Fruit fly (Drosophila melanogaster): Measurements from ENCODE around the gene CG32572.
A peak's percentile ranks its signal among the peaks of the same experiment; 100 is the strongest.

Gene CG32572

DNA sequence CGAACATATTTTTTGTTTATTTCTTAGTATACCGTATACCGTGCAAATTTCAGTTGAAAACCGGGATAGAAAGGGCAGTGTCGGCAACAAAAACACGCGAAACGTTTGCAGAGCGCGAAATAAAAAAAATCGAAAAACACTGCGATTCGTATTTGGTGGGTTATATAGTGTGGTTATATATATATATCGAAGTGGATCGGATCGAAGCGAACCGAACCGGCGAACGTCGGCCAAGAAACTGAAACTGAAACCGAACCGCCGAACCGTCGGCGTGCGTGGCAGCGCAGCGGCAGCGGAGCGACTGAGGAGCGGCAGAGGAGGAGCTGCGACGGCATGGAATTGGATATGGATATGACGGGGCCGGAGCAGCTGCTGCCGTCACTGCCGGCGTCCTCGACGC is at the start of gene CG32572, which contains the start of gene CG34325:
TSS of gene CG32572 (plus strand) at position 16 of the 400 bp plus-strand sequence.
TSS of gene CG34325 (minus strand) at position 244 of the 400 bp plus-strand sequence.
- TF ChIP-seq Adf1 (GFP tag; IDR thresholded peaks at IDR 0.05) (peak; percentile 91), CG13894 (tag; optimal IDR thresholded peaks at IDR 0.05) (peak; percentile 2), gcm2 (GFP tag; optimal IDR thresholded peaks at IDR 0.05) (no peak), ci (GFP tag; IDR thresholded peaks at IDR 0.05) (0 out of 3 replicates have a peak, but pooled peaks have one; percentile 16), CG31388 (GFP tag; optimal IDR thresholded peaks at IDR 0.05) (no peak), Deaf1 (tag; optimal IDR thresholded peaks at IDR 0.05) (peak; percentile 73), fu2 (GFP tag; optimal IDR thresholded peaks at IDR 0.05) (no peak), sens (GFP tag) (peak; percentile 17), CG16863 (GFP tag; optimal IDR thresholded peaks at IDR 0.05) (no peak), CG6689 (GFP tag; IDR thresholded peaks at IDR 0.05) (no peak), CG4282 (GFP tag; optimal IDR thresholded peaks at IDR 0.05) (no peak), Med (GFP tag) (peak; percentile 11), org-1 (GFP tag; optimal IDR thresholded peaks at IDR 0.05) (no peak), sug (tag; optimal IDR thresholded peaks at IDR 0.05) (no peak), CG9797 (GFP tag; optimal IDR thresholded peaks at IDR 0.05) (no peak), tup (GFP tag; optimal IDR thresholded peaks at IDR 0.05) (no peak), CG10366 (GFP tag; IDR thresholded peaks at IDR 0.05) (no peak), CG2875 (GFP tag; optimal IDR thresholded peaks at IDR 0.05) (no peak), CG16779 (GFP tag; IDR thresholded peaks at IDR 0.05) (0 out of 2 replicates have a peak, but pooled peaks have one; percentile 8), CG5180 (GFP tag; optimal IDR thresholded peaks at IDR 0.05) (no peak), az2 (GFP tag; optimal IDR thresholded peaks at IDR 0.05) (no peak), tin (GFP tag; optimal IDR thresholded peaks at IDR 0.05) (no peak), CG14050 (GFP tag; IDR thresholded peaks at IDR 0.05) (peak; percentile 54; the same call in 1 of the 3 replicates), usp (GFP tag; optimal IDR thresholded peaks at IDR 0.05) (no peak), CG14710 (tag; optimal IDR thresholded peaks at IDR 0.05) (no peak), esg (GFP tag; conservative IDR thresholded peaks at IDR 0.05) (no peak), CG12219 (GFP tag; optimal IDR thresholded peaks at IDR 0.05) (no peak), bbx (GFP tag; IDR thresholded peaks at IDR 0.05; ENCODE audit: partially characterized antibody) (no peak), zf30C (GFP tag; optimal IDR thresholded peaks at IDR 0.05) (no peak), Dad (GFP tag; optimal IDR thresholded peaks at IDR 0.05) (no peak), CG9609 (GFP tag; optimal IDR thresholded peaks at IDR 0.05) (no peak), klu (GFP tag; IDR thresholded peaks at IDR 0.05) (no peak)

DNA sequence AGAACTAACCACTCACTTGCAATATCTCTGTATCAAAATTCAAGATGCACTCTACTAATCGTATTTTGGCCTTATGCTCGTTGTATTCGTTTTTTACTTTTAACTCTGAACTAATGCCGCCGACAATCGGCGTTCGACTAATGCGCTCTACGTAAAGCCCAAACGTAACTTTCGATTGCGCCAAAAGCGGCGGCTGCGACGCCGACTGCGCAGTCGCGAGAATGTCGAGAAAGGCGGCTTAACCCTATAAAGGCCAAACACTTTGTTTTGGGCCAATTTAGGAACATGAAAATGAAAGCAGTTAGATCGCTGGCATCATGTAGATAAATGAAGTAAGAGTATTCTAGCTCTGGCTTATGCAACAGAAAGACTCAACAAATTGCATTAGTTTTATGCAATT is 48.1 kb upstream of the CG32572 start:
- TF ChIP-seq Adf1 (GFP tag; IDR thresholded peaks at IDR 0.05) (peak; percentile 58; the same call in 1 of the 2 replicates), CG2712 (tag; optimal IDR thresholded peaks at IDR 0.05) (no peak), Doc2 (GFP tag; IDR thresholded peaks at IDR 0.05) (no peak), pum (GFP tag; optimal IDR thresholded peaks at IDR 0.05) (no peak), Ptx1 (GFP tag; IDR thresholded peaks at IDR 0.05) (no peak), Ssrp (tag; optimal IDR thresholded peaks at IDR 0.05) (no peak), D19B (GFP tag; optimal IDR thresholded peaks at IDR 0.05) (no peak), salm (tag; optimal IDR thresholded peaks at IDR 0.05) (no peak), CG11247 (GFP tag; IDR thresholded peaks at IDR 0.05) (no peak), CG4854 (GFP tag; optimal IDR thresholded peaks at IDR 0.05) (no peak), shn (GFP tag; optimal IDR thresholded peaks at IDR 0.05) (no peak), B-H2 (GFP tag; optimal IDR thresholded peaks at IDR 0.05) (no peak), CG9437 (GFP tag; optimal IDR thresholded peaks at IDR 0.05) (peak; percentile 62), chinmo (GFP tag; IDR thresholded peaks at IDR 0.05; ENCODE audit: partially characterized antibody) (no peak), Hand (GFP tag; optimal IDR thresholded peaks at IDR 0.05) (no peak)
